Worm (Caenorhabditis elegans) whole organism, mixed stage, embryonic: Measurements from ENCODE around the gene pap-2.

Experiments
- ham-2 ChIP-seq: fragments of 200-800 bp; sonication (Bioruptor generic); optimal IDR thresholded peaks from 2 replicates; lab custom pipeline; 2018; ENCODE audit warnings: mild to moderate bottlenecking, missing genetic modification characterization, missing compliant biosample characterization
- lin-13 ChIP-seq: fragments of 150-350 bp; optimal IDR thresholded peaks from 2 replicates; lab custom pipeline; 2014; ENCODE audit warnings: missing biosample characterization, missing genetic modification characterization
- mls-2 ChIP-seq: sonication (generic microtip); optimal IDR thresholded peaks from 2 replicates; lab custom pipeline; 2016; ENCODE audit warnings: mild to moderate bottlenecking, missing genetic modification characterization, moderate library complexity, missing compliant biosample characterization
- nhr-12 ChIP-seq: fragments of 150-350 bp; optimal IDR thresholded peaks from 2 replicates; lab custom pipeline; 2014; ENCODE audit warnings: missing biosample characterization, missing genetic modification characterization

The pap-2 gene

ce11 chrII:9558906-9559305, 50.3 kb downstream of the pap-2 start:
- TF ChIP-seq nhr-12 (no peak), ham-2 (no peak), lin-13 (no peak), mls-2 (tag; lab: Kevin White, UChicago) (no peak)
